Fruit fly (Drosophila melanogaster) whole organism, wandering third instar larva: Measurements from ENCODE around the gene Prestin.

Experiments
- CrebA ChIP-seq: fragments of 200-800 bp; sonication (Bioruptor generic); optimal IDR thresholded peaks from 2 replicates; lab custom pipeline; 2016; ENCODE audit warnings: missing biosample characterization, mild to moderate bottlenecking, missing genetic modification characterization, borderline replicate concordance
- Dfd ChIP-seq: fragments of >200 bp; optimal IDR thresholded peaks from 2 replicates; lab custom pipeline; 2017; ENCODE audit warnings: missing biosample characterization, missing genetic modification characterization
- Dif ChIP-seq: fragments of 200-275, 200-300 bp; sonication (Bioruptor generic); optimal IDR thresholded peaks from 2 replicates; lab custom pipeline; 2018; ENCODE audit warnings: missing biosample characterization, missing genetic modification characterization; ENCODE audit not compliant: partially characterized antibody
- Hr78 ChIP-seq: fragments of >200 bp; optimal IDR thresholded peaks from 2 replicates; lab custom pipeline; 2017; ENCODE audit warnings: missing biosample characterization, missing genetic modification characterization
- Mio ChIP-seq: sonication (Bioruptor generic); optimal IDR thresholded peaks from 2 replicates; lab custom pipeline; 2016; ENCODE audit warnings: missing biosample characterization, missing genetic modification characterization
- Rel ChIP-seq, 2 experiments: fragments of 200-800 bp; sonication (Bioruptor generic) in 1 of 2; optimal IDR thresholded peaks; 2 replicates in 1 of 2; 3 replicates in 1 of 2; lab custom pipeline; 2016 to 2019; ENCODE audit warnings: mild to moderate bottlenecking in 2 of 2, missing biosample characterization in 2 of 2, missing genetic modification characterization in 2 of 2, moderate library complexity in 1 of 2
- jim ChIP-seq: fragments of 175-275, 200-325 bp; sonication (Bioruptor generic); optimal IDR thresholded peaks from 2 replicates; lab custom pipeline; 2016; ENCODE audit warnings: missing biosample characterization, mild to moderate bottlenecking, missing genetic modification characterization
- pan ChIP-seq: fragments of >200 bp; optimal IDR thresholded peaks from 2 replicates; lab custom pipeline; 2017
- psq ChIP-seq: fragments of 200-800 bp; sonication (Bioruptor generic); optimal IDR thresholded peaks from 3 replicates; lab custom pipeline; 2017; ENCODE audit warnings: missing biosample characterization, mild to moderate bottlenecking, missing genetic modification characterization, moderate library complexity
- sage ChIP-seq: fragments of 200-800 bp; sonication (Bioruptor generic); optimal IDR thresholded peaks from 2 replicates; lab custom pipeline; 2016; ENCODE audit warnings: missing biosample characterization, mild to moderate bottlenecking, missing genetic modification characterization

dm6 chr3L:17949507-17950027, 42.0 kb upstream of the Prestin start:
- no peak for TF ChIP-seq jim (GFP tag; lab: Kevin White, UChicago)
- TF ChIP-seq sage (GFP tag; lab: Kevin White, UChicago) = no peak
- TF ChIP-seq pan (lab: Kevin White, UChicago) = no peak
- TF ChIP-seq CrebA (GFP tag; lab: Kevin White, UChicago) = peak; percentile 31
- peak; percentile 11 for TF ChIP-seq psq (GFP tag; lab: Kevin White, UChicago)
- no peak for TF ChIP-seq Rel (GFP tag; optimal IDR thresholded peaks at IDR 0.05; lab: Kevin White, UChicago)
- TF ChIP-seq Rel (tag; optimal IDR thresholded peaks at IDR 0.05; lab: Kevin White, UChicago) = no peak
- no peak for TF ChIP-seq Dif (GFP tag; lab: Kevin White, UChicago)
- no peak for TF ChIP-seq Hr78 (GFP tag; lab: Kevin White, UChicago)
- no peak for TF ChIP-seq Mio (GFP tag; lab: Kevin White, UChicago)
- TF ChIP-seq Dfd (GFP tag; lab: Kevin White, UChicago) = no peak
